ENCODE assay signal across 5 fruit fly cellular contexts in genomic region chr2L:847189-847987, dm6.
TF ChIP-seq lines count a peak whose summit lies in the region.

No protein-coding gene starts in this region.

- TF ChIP-seq CTCF in whole organism, embryonic (GFP tag; optimal IDR thresholded peaks at IDR 0.05; lab: Kevin White, UChicago): no peak

TF ChIP-seq in whole organism, adult, 20 proteins besides CTCF, POLR2A, EP300 and RAD21:
- TF ChIP-seq CG14711 (tag; optimal IDR thresholded peaks at IDR 0.05; lab: Kevin White, UChicago) (no peak), CG7101 (tag; optimal IDR thresholded peaks at IDR 0.05; lab: Kevin White, UChicago) (no peak), cnc (optimal IDR thresholded peaks at IDR 0.05; lab: Kevin White, UChicago) (no peak), CG11617 (GFP tag; optimal IDR thresholded peaks at IDR 0.05; lab: Kevin White, UChicago) (peak; percentile 24), CG5204 (GFP tag; optimal IDR thresholded peaks at IDR 0.05; lab: Kevin White, UChicago) (no peak), CG33017 (tag; optimal IDR thresholded peaks at IDR 0.05; lab: Kevin White, UChicago) (no peak), tj (GFP tag; optimal IDR thresholded peaks at IDR 0.05; lab: Kevin White, UChicago) (peak; percentile 1)

TF ChIP-seq in whole organism, embryonic, 481 proteins besides CTCF, POLR2A, EP300 and RAD21 (continues in another document):
- TF ChIP-seq lilli (GFP tag; optimal IDR thresholded peaks at IDR 0.05; lab: Kevin White, UChicago) (peak; percentile 2), H2.0 (GFP tag; IDR thresholded peaks at IDR 0.05; lab: Robert Waterston, UW) (no peak), CG13424 (tag; optimal IDR thresholded peaks at IDR 0.05; lab: Kevin White, UChicago) (peak; percentile 4), CG4424 (GFP tag; optimal IDR thresholded peaks at IDR 0.05; lab: Kevin White, UChicago) (peak; percentile 23), salm (tag; optimal IDR thresholded peaks at IDR 0.05; lab: Kevin White, UChicago) (no peak), nmo (GFP tag; optimal IDR thresholded peaks at IDR 0.05; lab: Kevin White, UChicago) (peak; percentile 38), CG8944 (GFP tag; optimal IDR thresholded peaks at IDR 0.05; lab: Kevin White, UChicago) (no peak), chinmo (GFP tag; IDR thresholded peaks at IDR 0.05; lab: Robert Waterston, UW; ENCODE audit: partially characterized antibody) (0 out of 4 replicates have a peak, but pooled peaks have one; percentile 10), CG5180 (GFP tag; optimal IDR thresholded peaks at IDR 0.05; lab: Kevin White, UChicago) (no peak), CG2120 (GFP tag; optimal IDR thresholded peaks at IDR 0.05; lab: Kevin White, UChicago) (peak; percentile 12), phol (tag; optimal IDR thresholded peaks at IDR 0.05; lab: Kevin White, UChicago) (peak; percentile 22), CoRest (tag; optimal IDR thresholded peaks at IDR 0.05; lab: Kevin White, UChicago) (peak; percentile 13), CG7556 (GFP tag; optimal IDR thresholded peaks at IDR 0.05; lab: Kevin White, UChicago) (peak; percentile 37), CG12659 (GFP tag; optimal IDR thresholded peaks at IDR 0.05; lab: Kevin White, UChicago) (peak; percentile 11), CG11504 (tag; optimal IDR thresholded peaks at IDR 0.05; lab: Kevin White, UChicago) (peak; percentile 55), Dek (tag; optimal IDR thresholded peaks at IDR 0.05; lab: Kevin White, UChicago) (no peak), ind (GFP tag; optimal IDR thresholded peaks at IDR 0.05; lab: Kevin White, UChicago) (peak; percentile 8), CG8388 (GFP tag; optimal IDR thresholded peaks at IDR 0.05; lab: Kevin White, UChicago) (peak; percentile 22), CG17361 (GFP tag; IDR thresholded peaks at IDR 0.05; lab: Robert Waterston, UW) (peak; percentile 68; the same call in 2 of the 3 replicates), Sox102F (GFP tag; optimal IDR thresholded peaks at IDR 0.05; lab: Kevin White, UChicago) (peak; percentile 7)

TF ChIP-seq in whole organism, prepupa, 60 proteins besides CTCF, POLR2A, EP300 and RAD21 (continues in another document):
- TF ChIP-seq vri (GFP tag; optimal IDR thresholded peaks at IDR 0.05; lab: Kevin White, UChicago): no peak
- TF ChIP-seq CG6808 (GFP tag; optimal IDR thresholded peaks at IDR 0.05; lab: Kevin White, UChicago): peak; percentile 52
- TF ChIP-seq CG4318 (GFP tag; optimal IDR thresholded peaks at IDR 0.05; lab: Kevin White, UChicago): peak; percentile 69
- peak; percentile 37 for TF ChIP-seq CG3032 (tag; optimal IDR thresholded peaks at IDR 0.05; lab: Kevin White, UChicago)
- TF ChIP-seq eg (GFP tag; IDR thresholded peaks at IDR 0.05; lab: Robert Waterston, UW): peak; percentile 52; the same call in 1 of the 3 replicates
- TF ChIP-seq esn (GFP tag; optimal IDR thresholded peaks at IDR 0.05; lab: Kevin White, UChicago): peak; percentile 63
- TF ChIP-seq CG3919 (GFP tag; optimal IDR thresholded peaks at IDR 0.05; lab: Kevin White, UChicago): peak; percentile 55
- TF ChIP-seq pdm3 (GFP tag; optimal IDR thresholded peaks at IDR 0.05; lab: Kevin White, UChicago): peak; percentile 60
- peak; percentile 45; the same call in 2 of the 3 replicates for TF ChIP-seq CG6163 (GFP tag; IDR thresholded peaks at IDR 0.05; lab: Robert Waterston, UW)
- TF ChIP-seq CG31627 (GFP tag; optimal IDR thresholded peaks at IDR 0.05; lab: Kevin White, UChicago): peak; percentile 56
- peak; percentile 50 for TF ChIP-seq CG10631 (GFP tag; optimal IDR thresholded peaks at IDR 0.05; lab: Kevin White, UChicago)
- TF ChIP-seq svp (GFP tag; lab: Kevin White, UChicago): peak; percentile 83
- peak; percentile 68 for TF ChIP-seq OdsH (GFP tag; optimal IDR thresholded peaks at IDR 0.05; lab: Kevin White, UChicago)
- no peak for TF ChIP-seq fd85E (GFP tag; optimal IDR thresholded peaks at IDR 0.05; lab: Kevin White, UChicago)
- TF ChIP-seq net (GFP tag; optimal IDR thresholded peaks at IDR 0.05; lab: Kevin White, UChicago): peak; percentile 59
- peak; percentile 46 for TF ChIP-seq lz (GFP tag; optimal IDR thresholded peaks at IDR 0.05; lab: Kevin White, UChicago)
- TF ChIP-seq Hr4 (GFP tag; optimal IDR thresholded peaks at IDR 0.05; lab: Kevin White, UChicago): peak; percentile 29
- TF ChIP-seq CG32006 (GFP tag; optimal IDR thresholded peaks at IDR 0.05; lab: Kevin White, UChicago): peak; percentile 87
- no peak for TF ChIP-seq dsx (GFP tag; optimal IDR thresholded peaks at IDR 0.05; lab: Kevin White, UChicago; ENCODE audit: poor library complexity, severe bottlenecking)
- TF ChIP-seq salr (GFP tag; optimal IDR thresholded peaks at IDR 0.05; lab: Kevin White, UChicago): peak in 1 of 2 experiments; percentile 81
- no peak for TF ChIP-seq CG11294 (GFP tag; IDR thresholded peaks at IDR 0.05; lab: Robert Waterston, UW)
- peak; percentile 18 for TF ChIP-seq Ets21C (GFP tag; optimal IDR thresholded peaks at IDR 0.05; lab: Kevin White, UChicago)

TF ChIP-seq in whole organism, pupa, 21 proteins besides CTCF, POLR2A, EP300 and RAD21:
- TF ChIP-seq CG8301 (tag; optimal IDR thresholded peaks at IDR 0.05; lab: Kevin White, UChicago): peak; percentile 67
- peak; percentile 42 for TF ChIP-seq CG9948 (tag; optimal IDR thresholded peaks at IDR 0.05; lab: Kevin White, UChicago)
- no peak for TF ChIP-seq CG32121 (GFP tag; IDR thresholded peaks at IDR 0.05; lab: Robert Waterston, UW)
- TF ChIP-seq gl (tag; optimal IDR thresholded peaks at IDR 0.05; lab: Kevin White, UChicago): no peak
- peak; percentile 53; the same call in 1 of the 2 replicates for TF ChIP-seq CG12605 (GFP tag; IDR thresholded peaks at IDR 0.05; lab: Robert Waterston, UW)
- peak; percentile 28 for TF ChIP-seq Snoo (tag; optimal IDR thresholded peaks at IDR 0.05; lab: Kevin White, UChicago)
- peak; percentile 83 for TF ChIP-seq CG14655 (GFP tag; optimal IDR thresholded peaks at IDR 0.05; lab: Kevin White, UChicago)
- no peak; the same call in 1 of the 2 replicates for TF ChIP-seq Ets98B (GFP tag; IDR thresholded peaks at IDR 0.05; lab: Robert Waterston, UW)
- peak; percentile 40 for TF ChIP-seq Pif1B (GFP tag; optimal IDR thresholded peaks at IDR 0.05; lab: Kevin White, UChicago)
- TF ChIP-seq CG15710 (tag; optimal IDR thresholded peaks at IDR 0.05; lab: Kevin White, UChicago): peak; percentile 45
- no peak for TF ChIP-seq rn (GFP tag; IDR thresholded peaks at IDR 0.05; lab: Robert Waterston, UW)
- TF ChIP-seq D1 (tag; optimal IDR thresholded peaks at IDR 0.05; lab: Kevin White, UChicago): no peak
- peak; percentile 49 for TF ChIP-seq CG8159 (tag; optimal IDR thresholded peaks at IDR 0.05; lab: Kevin White, UChicago)
- no peak for TF ChIP-seq fd96Ca (GFP tag; IDR thresholded peaks at IDR 0.05; lab: Robert Waterston, UW)
- no peak for TF ChIP-seq CG34367 (tag; optimal IDR thresholded peaks at IDR 0.05; lab: Kevin White, UChicago)
- peak; percentile 34 for TF ChIP-seq CG17806 (tag; optimal IDR thresholded peaks at IDR 0.05; lab: Kevin White, UChicago)
- no peak for TF ChIP-seq CG10348 (GFP tag; IDR thresholded peaks at IDR 0.05; lab: Robert Waterston, UW)
- TF ChIP-seq EcR (GFP tag; optimal IDR thresholded peaks at IDR 0.05; lab: Kevin White, UChicago): no peak
- TF ChIP-seq Pif1A (GFP tag; optimal IDR thresholded peaks at IDR 0.05; lab: Kevin White, UChicago): peak; percentile 41
- TF ChIP-seq CG4496 (GFP tag; IDR thresholded peaks at IDR 0.05; lab: Robert Waterston, UW): peak; percentile 38; the same call in 2 of the 3 replicates
- TF ChIP-seq CG13204 (GFP tag; optimal IDR thresholded peaks at IDR 0.05; lab: Kevin White, UChicago): no peak

TF ChIP-seq in whole organism, wandering third instar larva, 38 proteins besides CTCF, POLR2A, EP300 and RAD21 (continues in another document):
- TF ChIP-seq Sp1 (GFP tag; optimal IDR thresholded peaks at IDR 0.05; lab: Kevin White, UChicago) (peak; percentile 35), dmrt93B (GFP tag; optimal IDR thresholded peaks at IDR 0.05; lab: Kevin White, UChicago) (peak; percentile 25), foxo (GFP tag; optimal IDR thresholded peaks at IDR 0.05; lab: Kevin White, UChicago) (peak in 1 of 2 experiments; percentile 55), CG32264 (GFP tag; optimal IDR thresholded peaks at IDR 0.05; lab: Kevin White, UChicago) (no peak), sage (GFP tag; optimal IDR thresholded peaks at IDR 0.05; lab: Kevin White, UChicago) (no peak), sv (GFP tag; optimal IDR thresholded peaks at IDR 0.05; lab: Kevin White, UChicago) (no peak), rgr (GFP tag; optimal IDR thresholded peaks at IDR 0.05; lab: Kevin White, UChicago) (peak; percentile 42), Jra (GFP tag; optimal IDR thresholded peaks at IDR 0.05; lab: Kevin White, UChicago) (no peak), usp (GFP tag; optimal IDR thresholded peaks at IDR 0.05; lab: Kevin White, UChicago) (no peak), dsf (GFP tag; optimal IDR thresholded peaks at IDR 0.05; lab: Kevin White, UChicago; ENCODE audit: borderline replicate concordance) (no peak), lola (GFP tag; optimal IDR thresholded peaks at IDR 0.05; lab: Kevin White, UChicago) (no peak), br (GFP tag; optimal IDR thresholded peaks at IDR 0.05; lab: Kevin White, UChicago) (no peak), Dif (GFP tag; optimal IDR thresholded peaks at IDR 0.05; lab: Kevin White, UChicago; ENCODE audit: partially characterized antibody) (no peak), Dfd (GFP tag; optimal IDR thresholded peaks at IDR 0.05; lab: Kevin White, UChicago) (no peak), CrebA (GFP tag; optimal IDR thresholded peaks at IDR 0.05; lab: Kevin White, UChicago; ENCODE audit: borderline replicate concordance) (no peak), fru (GFP tag; optimal IDR thresholded peaks at IDR 0.05; lab: Kevin White, UChicago) (peak; percentile 17), HLH106 (tag; optimal IDR thresholded peaks at IDR 0.05; lab: Kevin White, UChicago) (peak; percentile 25), Hr78 (GFP tag; optimal IDR thresholded peaks at IDR 0.05; lab: Kevin White, UChicago) (no peak), h (GFP tag; optimal IDR thresholded peaks at IDR 0.05; lab: Kevin White, UChicago) (peak; percentile 35), tai (GFP tag; optimal IDR thresholded peaks at IDR 0.05; lab: Kevin White, UChicago) (no peak), pan (optimal IDR thresholded peaks at IDR 0.05; lab: Kevin White, UChicago) (no peak), Hr83 (GFP tag; optimal IDR thresholded peaks at IDR 0.05; lab: Kevin White, UChicago; ENCODE audit: poor library complexity, severe bottlenecking) (no peak), Abd-B (GFP tag; optimal IDR thresholded peaks at IDR 0.05; lab: Kevin White, UChicago) (no peak), psq (GFP tag; optimal IDR thresholded peaks at IDR 0.05; lab: Kevin White, UChicago) (peak; percentile 15), woc (GFP tag; optimal IDR thresholded peaks at IDR 0.05; lab: Kevin White, UChicago) (peak; percentile 36), Vsx2 (GFP tag; optimal IDR thresholded peaks at IDR 0.05; lab: Kevin White, UChicago; ENCODE audit: partially characterized antibody) (no peak), ey (GFP tag; optimal IDR thresholded peaks at IDR 0.05; lab: Kevin White, UChicago) (peak; percentile 42), jim (GFP tag; optimal IDR thresholded peaks at IDR 0.05; lab: Kevin White, UChicago) (no peak), Hnf4 (GFP tag; optimal IDR thresholded peaks at IDR 0.05; lab: Kevin White, UChicago) (no peak)
